Fruit fly (Drosophila melanogaster): ENCODE results near the gene edin.

dm6 chr3L:17465804-17466203 is 28.9 kb upstream of the edin start, which contains the start of gene QIL1:
- TF ChIP-seq insv (optimal IDR thresholded peaks at IDR 0.05): no peak
- no peak for TF ChIP-seq psq (optimal IDR thresholded peaks at IDR 0.05)
- TF ChIP-seq ttk (optimal IDR thresholded peaks at IDR 0.05): no peak
- no peak for TF ChIP-seq Myc (optimal IDR thresholded peaks at IDR 0.05)
- no peak for TF ChIP-seq h (optimal IDR thresholded peaks at IDR 0.05)
- no peak for TF ChIP-seq Sin3A (optimal IDR thresholded peaks at IDR 0.05)

All from Kc167 (cell line).